Worm (Caenorhabditis elegans): ENCODE results near the gene Y54G2A.45.
A peak's percentile ranks its signal among the peaks of the same experiment; 100 is the strongest.
"Not testable (repeated sequence)": the region's sequence is repeated elsewhere in the genome, so short reads cannot be mapped to it uniquely, and the experiment has no call there.

Y54G2A.45 gene

DNA sequence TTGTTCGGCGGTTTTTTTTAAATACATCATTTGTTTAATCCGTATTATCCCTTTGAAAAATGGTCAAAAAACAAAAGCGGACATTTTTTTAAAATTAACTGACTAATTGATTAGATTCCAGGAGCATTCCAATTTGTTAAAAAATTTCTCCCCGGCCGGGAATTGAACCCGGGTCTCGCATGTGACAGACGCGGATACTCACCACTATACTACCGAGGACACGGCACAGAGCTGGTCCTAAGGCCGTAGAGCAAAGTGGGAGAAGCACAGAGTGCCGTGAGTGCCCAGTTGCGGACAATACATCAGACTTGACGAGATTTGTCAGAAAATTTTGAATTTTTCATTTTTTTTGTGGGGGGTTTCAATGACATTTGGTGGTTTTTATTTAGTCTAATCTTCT, 4.7 kb upstream of the Y54G2A.45 start:
- TF ChIP-seq hmg-11 (tag; optimal IDR thresholded peaks at IDR 0.05) (peak; percentile 16), elt-2 (tag; optimal IDR thresholded peaks at IDR 0.05) (peak; percentile 19), nfya-1 (tag; optimal IDR thresholded peaks at IDR 0.05; ENCODE audit: insufficient read depth) (peak; percentile 16), lin-15B (tag; optimal IDR thresholded peaks at IDR 0.05) (peak; percentile 14), aly-2 (tag; optimal IDR thresholded peaks at IDR 0.05) (no peak), nhr-28 (tag; optimal IDR thresholded peaks at IDR 0.05) (no peak)

DNA sequence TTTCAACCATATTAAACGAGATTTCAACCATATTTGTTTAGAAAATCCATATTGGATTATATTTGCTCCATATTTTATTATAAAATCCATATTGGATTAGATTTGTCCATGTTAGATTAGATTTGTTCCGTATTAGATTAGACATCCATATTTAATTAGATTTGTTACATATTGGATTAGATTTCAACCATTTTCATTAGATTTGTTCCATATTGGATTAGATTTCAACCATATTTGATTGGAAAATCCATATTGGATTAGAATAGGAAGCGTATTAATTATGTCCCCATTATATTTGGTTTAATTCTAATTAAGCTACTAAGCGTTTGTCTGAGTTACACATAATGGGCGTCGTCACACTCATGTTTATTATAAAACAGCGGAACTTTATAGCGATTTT, 4.1 kb upstream of the Y54G2A.45 start, which contains the start of gene Y54G2A.44:
TSS of gene Y54G2A.44 (plus strand) at position 301 of the 400 bp plus-strand sequence.
- not testable (repeated sequence) for TF ChIP-seq lsy-12 (tag; optimal IDR thresholded peaks at IDR 0.05); sea-2 (GFP tag; optimal IDR thresholded peaks at IDR 0.05); nhr-43 (tag; optimal IDR thresholded peaks at IDR 0.05; ENCODE audit: poor library complexity, severe bottlenecking)

DNA sequence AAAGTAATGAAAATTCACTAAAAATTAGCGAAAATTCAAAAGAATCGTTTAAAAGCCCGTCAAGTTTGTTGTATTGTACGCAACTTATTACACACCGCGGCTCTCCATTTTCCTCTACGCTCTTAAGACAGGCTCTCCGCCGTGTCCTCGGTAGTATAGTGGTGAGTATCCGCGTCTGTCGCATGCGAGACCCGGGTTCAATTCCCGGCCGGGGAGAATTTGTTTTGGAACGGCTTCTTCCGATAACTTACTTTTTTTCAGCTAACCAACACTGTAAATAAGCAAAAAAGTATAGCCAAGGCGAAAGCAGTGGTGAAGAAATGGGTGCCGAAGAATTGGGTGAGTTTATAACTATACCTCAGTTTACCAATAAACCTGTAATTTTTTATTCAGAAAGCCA, 3.5 kb upstream of the Y54G2A.45 start:
- no peak for TF ChIP-seq egl-5 (tag; optimal IDR thresholded peaks at IDR 0.05)
- peak; percentile 6 for TF ChIP-seq elt-2 (tag; optimal IDR thresholded peaks at IDR 0.05)
- TF ChIP-seq ceh-16 (tag; optimal IDR thresholded peaks at IDR 0.05), result no peak
- TF ChIP-seq nfya-1 (tag; optimal IDR thresholded peaks at IDR 0.05; ENCODE audit: insufficient read depth), result peak; percentile 2
- TF ChIP-seq nhr-11 (tag; optimal IDR thresholded peaks at IDR 0.05), result no peak
- no peak for TF ChIP-seq nhr-237 (tag; optimal IDR thresholded peaks at IDR 0.05)
- peak; percentile 12 for TF ChIP-seq pha-4 (tag; optimal IDR thresholded peaks at IDR 0.05)

DNA sequence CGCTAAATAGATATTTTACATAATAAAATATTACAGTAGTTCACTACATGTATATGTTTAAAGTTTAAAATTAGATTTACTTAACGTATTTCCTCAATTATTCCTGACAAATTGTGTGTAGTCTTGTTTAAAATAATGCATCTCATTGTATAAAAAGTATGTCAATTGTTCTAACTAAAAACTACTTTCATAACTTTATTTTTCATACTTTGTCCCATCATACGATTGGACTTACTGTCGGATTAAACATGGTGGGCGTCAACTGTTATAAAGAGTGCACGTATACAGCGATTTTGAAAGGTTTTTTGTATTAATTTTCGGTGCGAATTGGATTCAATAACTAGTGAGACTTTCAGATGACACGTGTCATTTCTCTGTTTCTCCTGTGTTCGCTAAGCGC, 2.0 kb upstream of the Y54G2A.45 start, which contains the start of gene Y54G2A.32:
TSS of gene Y54G2A.32 (plus strand) at position 301 of the 400 bp plus-strand sequence.
- no peak for TF ChIP-seq nhr-67 (tag; optimal IDR thresholded peaks at IDR 0.05)
- no peak for TF ChIP-seq daf-12 (tag; optimal IDR thresholded peaks at IDR 0.05)
- no peak for TF ChIP-seq jun-1 (tag; optimal IDR thresholded peaks at IDR 0.05)
- no peak for TF ChIP-seq unc-62 (GFP tag; optimal IDR thresholded peaks at IDR 0.05)
- TF ChIP-seq snpc-4 (tag; optimal IDR thresholded peaks at IDR 0.05), result no peak
- TF ChIP-seq pha-4 (tag; optimal IDR thresholded peaks at IDR 0.05), result no peak
- no peak for TF ChIP-seq sea-2 (GFP tag; optimal IDR thresholded peaks at IDR 0.05)
- TF ChIP-seq tbx-2 (tag; optimal IDR thresholded peaks at IDR 0.05), result no peak
- TF ChIP-seq nhr-11 (tag; optimal IDR thresholded peaks at IDR 0.05), result no peak

DNA sequence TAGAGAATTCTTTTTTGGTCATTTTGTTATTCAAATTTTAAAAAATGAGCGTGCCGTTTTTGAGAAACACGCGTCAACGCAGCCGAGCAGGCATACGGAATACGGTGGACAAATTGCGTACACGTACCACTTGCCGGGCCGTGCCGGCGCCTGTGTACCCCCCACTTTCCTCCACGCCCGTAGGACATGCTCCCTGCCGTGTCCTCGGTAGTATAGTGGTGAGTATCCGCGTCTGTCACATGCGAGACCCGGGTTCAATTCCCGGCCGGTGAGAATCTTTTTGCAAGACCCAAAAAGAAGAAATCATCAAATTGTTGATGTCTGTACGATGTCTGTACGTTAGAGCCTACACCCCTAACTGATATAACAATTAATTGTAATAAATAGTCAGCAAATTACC, 2.5 kb downstream of the Y54G2A.45 start:
- TF ChIP-seq mml-1 (tag; optimal IDR thresholded peaks at IDR 0.05) (no peak), nhr-77 (tag; optimal IDR thresholded peaks at IDR 0.05) (no peak), pqm-1 (tag; optimal IDR thresholded peaks at IDR 0.05) (no peak), ceh-28 (tag; optimal IDR thresholded peaks at IDR 0.05) (no peak), fkh-10 (GFP tag; optimal IDR thresholded peaks at IDR 0.05) (no peak), zag-1 (tag; optimal IDR thresholded peaks at IDR 0.05) (no peak), fkh-2 (tag; optimal IDR thresholded peaks at IDR 0.05) (no peak), elt-2 (tag; optimal IDR thresholded peaks at IDR 0.05) (no peak), sea-2 (GFP tag; optimal IDR thresholded peaks at IDR 0.05) (no peak), snpc-4 (tag; optimal IDR thresholded peaks at IDR 0.05) (no peak), lin-39 (tag; optimal IDR thresholded peaks at IDR 0.05) (no peak), egl-5 (tag; optimal IDR thresholded peaks at IDR 0.05) (no peak), lin-15B (tag; optimal IDR thresholded peaks at IDR 0.05) (no peak), egl-27 (tag; optimal IDR thresholded peaks at IDR 0.05) (no peak), tbx-2 (tag; optimal IDR thresholded peaks at IDR 0.05) (no peak), nhr-25 (tag; optimal IDR thresholded peaks at IDR 0.05) (no peak), nhr-43 (tag; optimal IDR thresholded peaks at IDR 0.05; ENCODE audit: poor library complexity, severe bottlenecking) (no peak)

DNA sequence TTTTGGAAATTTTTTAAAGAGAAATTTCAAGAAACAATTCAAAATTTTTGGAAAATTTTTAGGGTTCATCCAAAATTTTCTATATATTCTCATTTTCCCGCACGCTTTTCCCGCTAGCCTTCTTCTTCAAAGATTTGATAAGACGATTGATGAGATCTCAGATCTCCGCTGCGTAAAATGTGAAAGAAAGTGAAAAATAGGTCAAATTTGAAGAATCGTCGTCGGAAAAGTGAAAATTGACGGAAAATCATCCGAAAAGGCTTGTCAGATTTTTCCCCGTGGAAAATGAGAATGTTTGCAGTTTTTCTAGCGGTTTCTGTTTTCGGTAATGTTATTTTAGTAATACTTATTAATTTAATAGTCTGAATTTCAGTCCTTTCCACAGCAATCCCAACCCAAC, 3.6 kb downstream of the Y54G2A.45 start, which contains the start of gene Y54G2A.76:
TSS of gene Y54G2A.76 (plus strand) at position 203 of the 400 bp plus-strand sequence.
- TF ChIP-seq nhr-76 (tag; optimal IDR thresholded peaks at IDR 0.05) (no peak), nhr-23 (tag; optimal IDR thresholded peaks at IDR 0.05) (peak; percentile 32), tbx-2 (tag; optimal IDR thresholded peaks at IDR 0.05) (no peak), nhr-28 (tag; optimal IDR thresholded peaks at IDR 0.05) (no peak), nhr-25 (tag; optimal IDR thresholded peaks at IDR 0.05) (no peak), ztf-4 (tag; optimal IDR thresholded peaks at IDR 0.05) (no peak)

Measured in whole organism, L3 larva.